Worm (Caenorhabditis elegans): ENCODE measurements around the gene str-115.
A peak's percentile ranks its signal among the peaks of the same experiment; 100 is the strongest.

str-115 gene

ce11 chrV:11254980-11255379 is 13.9 kb upstream of the str-115 start, which contains the start of gene srsx-31:
Gene srsx-31, minus strand, starts transcription at chrV:11255080.
- TF ChIP-seq lin-11 (tag; optimal IDR thresholded peaks at IDR 0.05) (no peak), K09A11.1 (tag; optimal IDR thresholded peaks at IDR 0.05; ENCODE audit: insufficient read depth) (no peak), sox-2 (GFP tag; IDR thresholded peaks at IDR 0.05) (no peak), ceh-48 (tag; optimal IDR thresholded peaks at IDR 0.05) (no peak), ttx-3 (tag; optimal IDR thresholded peaks at IDR 0.05) (no peak), pag-3 (tag; optimal IDR thresholded peaks at IDR 0.05; ENCODE audit: borderline replicate concordance) (no peak), hlh-30 (tag; optimal IDR thresholded peaks at IDR 0.05; ENCODE audit: insufficient read depth) (no peak), dve-1 (tag; optimal IDR thresholded peaks at IDR 0.05) (no peak), hlh-15 (tag; optimal IDR thresholded peaks at IDR 0.05) (no peak), eyg-1 (tag; optimal IDR thresholded peaks at IDR 0.05) (no peak)

ce11 chrV:11258896-11259295 is 10.0 kb upstream of the str-115 start, which contains the start of gene lgc-36:
Gene lgc-36, minus strand, starts transcription at chrV:11258996.
- no peak for TF ChIP-seq syd-9 (tag; optimal IDR thresholded peaks at IDR 0.05)
- TF ChIP-seq zip-5 (tag; optimal IDR thresholded peaks at IDR 0.05), result no peak
- TF ChIP-seq sdc-2 (tag; optimal IDR thresholded peaks at IDR 0.05), result no peak
- TF ChIP-seq pqm-1 (tag; optimal IDR thresholded peaks at IDR 0.05), result no peak
- TF ChIP-seq che-1 (tag; optimal IDR thresholded peaks at IDR 0.05), result no peak
- TF ChIP-seq ref-2 (tag; optimal IDR thresholded peaks at IDR 0.05), result no peak
- TF ChIP-seq ztf-16 (tag; optimal IDR thresholded peaks at IDR 0.05), result no peak
- no peak for TF ChIP-seq ceh-48 (tag; optimal IDR thresholded peaks at IDR 0.05)

- TF ChIP-seq npax-4 (tag; optimal IDR thresholded peaks at IDR 0.05) (no peak), hlh-13 (GFP tag; optimal IDR thresholded peaks at IDR 0.05) (no peak), unc-3 (GFP tag; conservative IDR thresholded peaks at IDR 0.05) (no peak), unc-3 (tag; optimal IDR thresholded peaks at IDR 0.05) (no peak), madf-2 (tag; optimal IDR thresholded peaks at IDR 0.05) (no peak), K02D7.2 (tag; optimal IDR thresholded peaks at IDR 0.05) (no peak)
These were observed 8.3 kb upstream of the str-115 start, which contains the start of gene F07B10.7 for ce11 chrV:11260622-11261021. Gene F07B10.7, minus strand, starts transcription at chrV:11260722.

ce11 chrV:11263025-11263424 is 5.9 kb upstream of the str-115 start, which contains the start of gene F07B10.4:
Gene F07B10.4, minus strand, starts transcription at chrV:11263125.
- TF ChIP-seq fkh-10 (GFP tag; optimal IDR thresholded peaks at IDR 0.05) (no peak), ceh-18 (tag; optimal IDR thresholded peaks at IDR 0.05) (no peak), hlh-15 (tag; optimal IDR thresholded peaks at IDR 0.05) (no peak), sox-2 (GFP tag; IDR thresholded peaks at IDR 0.05) (no peak), ttx-3 (tag; optimal IDR thresholded peaks at IDR 0.05) (no peak), che-1 (tag; optimal IDR thresholded peaks at IDR 0.05) (no peak), T23F11.4 (GFP tag; optimal IDR thresholded peaks at IDR 0.05) (no peak), nhr-232 (tag; optimal IDR thresholded peaks at IDR 0.05) (no peak), ceh-2 (tag; optimal IDR thresholded peaks at IDR 0.05) (no peak), Y22D7AL.16 (tag; optimal IDR thresholded peaks at IDR 0.05) (no peak), npax-4 (tag; optimal IDR thresholded peaks at IDR 0.05) (no peak), nhr-11 (tag; optimal IDR thresholded peaks at IDR 0.05) (no peak), ztf-16 (tag; optimal IDR thresholded peaks at IDR 0.05) (no peak), sdc-2 (tag; optimal IDR thresholded peaks at IDR 0.05) (no peak), lin-11 (tag; optimal IDR thresholded peaks at IDR 0.05) (no peak), pha-4 (tag; optimal IDR thresholded peaks at IDR 0.05) (no peak), unc-86 (tag; optimal IDR thresholded peaks at IDR 0.05) (no peak), C38D4.7 (GFP tag; optimal IDR thresholded peaks at IDR 0.05) (no peak)

- TF ChIP-seq fax-1 (tag; optimal IDR thresholded peaks at IDR 0.05) (no peak), elt-2 (tag; optimal IDR thresholded peaks at IDR 0.05) (peak; percentile 78)
These were observed 3.4 kb upstream of the str-115 start, which contains the start of gene cln-3.1 for ce11 chrV:11265482-11265881. Gene cln-3.1, minus strand, starts transcription at chrV:11265652.
